Worm (Caenorhabditis elegans): ENCODE results near the gene mec-10.

Gene mec-10

ce11 chrX:8477048-8477806, 7.1 kb upstream of the mec-10 start (continued):
- TF ChIP-seq ceh-16 (tag; optimal IDR thresholded peaks at IDR 0.05), result no peak

DNA sequence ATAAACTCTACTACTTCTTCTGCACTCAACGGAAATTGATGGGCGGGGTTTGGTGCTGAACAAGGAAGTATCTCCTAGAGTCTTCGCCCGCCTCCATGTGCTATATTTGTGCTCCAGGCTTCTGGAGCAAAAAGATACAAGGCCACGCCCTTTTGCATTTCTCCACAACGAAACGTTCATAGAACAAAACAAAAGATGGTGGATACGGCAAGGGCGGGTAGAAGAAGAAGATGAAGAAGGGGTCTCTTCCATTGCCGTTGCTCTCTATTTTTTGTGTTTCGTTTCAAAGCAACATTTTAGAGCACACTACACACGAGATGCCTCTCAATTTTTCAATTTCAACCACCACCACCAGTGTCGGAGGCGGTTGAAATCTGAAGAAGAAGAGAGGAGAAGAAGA, 6.2 kb upstream of the mec-10 start:
- no peak for TF ChIP-seq jun-1 (tag; optimal IDR thresholded peaks at IDR 0.05)
- no peak for TF ChIP-seq sea-2 (GFP tag; optimal IDR thresholded peaks at IDR 0.05)
- TF ChIP-seq unc-39 (tag; optimal IDR thresholded peaks at IDR 0.05), result no peak
- TF ChIP-seq unc-62 (GFP tag; optimal IDR thresholded peaks at IDR 0.05), result peak; percentile 1
- no peak for TF ChIP-seq fos-1 (tag; optimal IDR thresholded peaks at IDR 0.05)
- peak; percentile 25 for TF ChIP-seq hmg-11 (tag; optimal IDR thresholded peaks at IDR 0.05)
- TF ChIP-seq nhr-76 (tag; optimal IDR thresholded peaks at IDR 0.05), result no peak
- peak; percentile 50 for TF ChIP-seq mdl-1 (tag; optimal IDR thresholded peaks at IDR 0.05)
- no peak for TF ChIP-seq pqm-1 (tag; optimal IDR thresholded peaks at IDR 0.05)
- TF ChIP-seq fkh-2 (tag; optimal IDR thresholded peaks at IDR 0.05), result no peak
- TF ChIP-seq nhr-28 (tag; optimal IDR thresholded peaks at IDR 0.05), result no peak
- no peak for TF ChIP-seq snpc-4 (tag; optimal IDR thresholded peaks at IDR 0.05)
- TF ChIP-seq ama-1 (optimal IDR thresholded peaks at IDR 0.05), result no peak
- TF ChIP-seq lsy-12 (tag; optimal IDR thresholded peaks at IDR 0.05), result no peak
- TF ChIP-seq ztf-11 (tag; optimal IDR thresholded peaks at IDR 0.05), result no peak
- TF ChIP-seq nhr-43 (tag; optimal IDR thresholded peaks at IDR 0.05; ENCODE audit: poor library complexity, severe bottlenecking), result no peak
- TF ChIP-seq R02D3.7 (tag; optimal IDR thresholded peaks at IDR 0.05), result no peak
- TF ChIP-seq fkh-10 (GFP tag; optimal IDR thresholded peaks at IDR 0.05), result peak; percentile 73
- TF ChIP-seq lin-39 (tag; optimal IDR thresholded peaks at IDR 0.05), result peak; percentile 34

DNA sequence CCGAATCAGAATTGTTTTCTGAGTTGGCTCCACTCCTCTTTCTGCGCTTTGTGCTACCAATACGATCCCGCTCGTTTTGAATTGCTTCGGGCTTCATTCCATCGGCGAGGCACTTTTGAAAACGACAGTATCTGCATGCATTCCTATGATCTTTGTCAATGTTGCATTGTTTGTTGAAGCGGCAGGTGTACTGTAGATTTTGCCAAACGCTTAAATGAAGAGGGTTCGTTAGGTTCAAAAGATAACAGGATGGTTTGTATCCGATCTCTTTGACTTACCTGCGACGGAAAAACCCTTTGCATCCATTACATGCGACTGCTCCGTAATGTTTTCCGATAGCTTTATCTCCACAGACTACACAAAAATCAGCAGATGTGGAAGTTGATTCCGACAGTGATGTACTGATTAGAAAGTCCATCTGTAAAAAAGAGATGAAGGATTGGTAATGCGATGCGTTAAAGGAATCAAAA, 5.7 kb upstream of the mec-10 start, which contains the start of gene nhr-14:
nhr-14 (minus strand) TSS at position 420 of the 470 bp plus-strand sequence.
- TF ChIP-seq nhr-25 (tag; optimal IDR thresholded peaks at IDR 0.05) (peak; percentile 16), eor-1 (tag; optimal IDR thresholded peaks at IDR 0.05) (no peak)

DNA sequence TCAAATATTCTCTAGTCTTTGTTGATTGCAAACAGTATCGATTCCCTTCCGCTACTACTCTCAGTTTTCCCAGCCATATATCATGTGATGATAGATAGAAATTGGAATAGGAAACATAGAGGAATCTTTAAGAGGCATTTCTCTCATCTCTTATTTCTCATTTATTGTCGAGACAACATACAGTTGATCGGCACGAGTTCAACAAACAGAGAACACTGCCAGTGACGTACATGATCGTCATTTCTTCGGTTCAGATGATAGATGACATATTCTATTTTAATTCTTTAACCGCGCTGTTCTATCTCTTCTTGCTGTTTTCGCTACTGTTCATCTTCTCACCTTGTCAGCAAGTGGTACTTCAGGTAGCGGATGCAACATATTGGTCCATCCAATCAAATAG, 5.0 kb upstream of the mec-10 start:
- TF ChIP-seq elt-2 (tag; optimal IDR thresholded peaks at IDR 0.05), result no peak
- no peak for TF ChIP-seq nhr-237 (tag; optimal IDR thresholded peaks at IDR 0.05)
- TF ChIP-seq egl-27 (tag; optimal IDR thresholded peaks at IDR 0.05), result peak; percentile 54
- peak; percentile 61 for TF ChIP-seq R02D3.7 (tag; optimal IDR thresholded peaks at IDR 0.05)
- no peak for TF ChIP-seq elt-1 (tag; optimal IDR thresholded peaks at IDR 0.05)
- no peak for TF ChIP-seq sea-2 (GFP tag; optimal IDR thresholded peaks at IDR 0.05)
- no peak for TF ChIP-seq zag-1 (tag; optimal IDR thresholded peaks at IDR 0.05)
- TF ChIP-seq elt-3 (tag; optimal IDR thresholded peaks at IDR 0.05), result peak in 2 of 3 experiments; percentile 81 to 83
- peak; percentile 99 for TF ChIP-seq nhr-43 (tag; optimal IDR thresholded peaks at IDR 0.05; ENCODE audit: poor library complexity, severe bottlenecking)
- TF ChIP-seq pha-4 (tag; optimal IDR thresholded peaks at IDR 0.05), result no peak
- TF ChIP-seq skn-1 (tag; optimal IDR thresholded peaks at IDR 0.05), result no peak
- TF ChIP-seq lin-39 (tag; optimal IDR thresholded peaks at IDR 0.05), result no peak
- TF ChIP-seq ZK546.5 (tag; optimal IDR thresholded peaks at IDR 0.05), result no peak
- peak; percentile 69 for TF ChIP-seq tbx-2 (tag; optimal IDR thresholded peaks at IDR 0.05)
- TF ChIP-seq ztf-11 (tag; optimal IDR thresholded peaks at IDR 0.05), result no peak
- TF ChIP-seq nhr-12 (tag; optimal IDR thresholded peaks at IDR 0.05), result no peak
- TF ChIP-seq lin-15B (tag; optimal IDR thresholded peaks at IDR 0.05), result no peak
- TF ChIP-seq ztf-4 (tag; optimal IDR thresholded peaks at IDR 0.05), result peak; percentile 29
- TF ChIP-seq ceh-16 (tag; optimal IDR thresholded peaks at IDR 0.05), result no peak
- no peak for TF ChIP-seq nhr-11 (tag; optimal IDR thresholded peaks at IDR 0.05)
- no peak for TF ChIP-seq aly-2 (tag; optimal IDR thresholded peaks at IDR 0.05)
- TF ChIP-seq unc-39 (tag; optimal IDR thresholded peaks at IDR 0.05), result no peak
- TF ChIP-seq nhr-67 (tag; optimal IDR thresholded peaks at IDR 0.05), result no peak
- no peak for TF ChIP-seq mml-1 (tag; optimal IDR thresholded peaks at IDR 0.05)
- no peak for TF ChIP-seq fkh-2 (tag; optimal IDR thresholded peaks at IDR 0.05)
- no peak for TF ChIP-seq ceh-9 (tag; optimal IDR thresholded peaks at IDR 0.05)
- peak; percentile 71 for TF ChIP-seq ceh-28 (tag; optimal IDR thresholded peaks at IDR 0.05)
- TF ChIP-seq nhr-77 (tag; optimal IDR thresholded peaks at IDR 0.05), result peak; percentile 15
- no peak for TF ChIP-seq fos-1 (tag; optimal IDR thresholded peaks at IDR 0.05)
- peak; percentile 45 for TF ChIP-seq lsy-12 (tag; optimal IDR thresholded peaks at IDR 0.05)
- peak; percentile 91 for TF ChIP-seq nhr-25 (tag; optimal IDR thresholded peaks at IDR 0.05)
- TF ChIP-seq daf-12 (tag; optimal IDR thresholded peaks at IDR 0.05), result no peak
- no peak for TF ChIP-seq fkh-10 (GFP tag; optimal IDR thresholded peaks at IDR 0.05)
- TF ChIP-seq eor-1 (tag; optimal IDR thresholded peaks at IDR 0.05), result no peak
- peak; percentile 35 for TF ChIP-seq nhr-28 (tag; optimal IDR thresholded peaks at IDR 0.05)
- TF ChIP-seq ceh-82 (tag; optimal IDR thresholded peaks at IDR 0.05), result no peak
- TF ChIP-seq unc-62 (GFP tag; optimal IDR thresholded peaks at IDR 0.05), result peak; percentile 68
- peak; percentile 20 for TF ChIP-seq ama-1 (optimal IDR thresholded peaks at IDR 0.05)
- TF ChIP-seq hmg-11 (tag; optimal IDR thresholded peaks at IDR 0.05), result no peak
- peak; percentile 99 for TF ChIP-seq nhr-23 (tag; optimal IDR thresholded peaks at IDR 0.05)
- no peak for TF ChIP-seq snpc-4 (tag; optimal IDR thresholded peaks at IDR 0.05)
- peak; percentile 51 for TF ChIP-seq mdl-1 (tag; optimal IDR thresholded peaks at IDR 0.05)
